Fruit fly (Drosophila melanogaster) whole organism, embryonic: ENCODE measurements around the gene CG31468.

Source experiments
- BtbVII ChIP-seq: fragments of 200-800 bp; sonication (Bioruptor generic); optimal IDR thresholded peaks from 3 replicates; lab custom pipeline; 2017; ENCODE audit warnings: missing biosample characterization, mild to moderate bottlenecking, missing genetic modification characterization
- CG10565 ChIP-seq: fragments of 200-800 bp; sonication (Bioruptor generic); optimal IDR thresholded peaks from 3 replicates; lab custom pipeline; 2016; ENCODE audit warnings: missing biosample characterization, mild to moderate bottlenecking, missing genetic modification characterization
- CG11247 ChIP-seq: fragments of 200-800 bp; sonication (Bioruptor generic); IDR thresholded peaks from 2 replicates; pipeline ENCODE4 v1.3.6; 2022; ENCODE audit warnings: missing biosample characterization, missing genetic modification characterization
- CG12236 ChIP-seq: fragments of 200-800 bp; sonication (Bioruptor generic); optimal IDR thresholded peaks from 2 replicates; lab custom pipeline; 2016; ENCODE audit warnings: missing biosample characterization, missing genetic modification characterization
- CG12942 ChIP-seq: fragments of 200-800 bp; sonication (Bioruptor generic); optimal IDR thresholded peaks from 3 replicates; lab custom pipeline; 2016; ENCODE audit warnings: missing biosample characterization, missing genetic modification characterization
- CG17361 ChIP-seq: fragments of 200-800 bp; sonication (Bioruptor generic); IDR thresholded peaks from 3 replicates; pipeline ENCODE4 v1.3.6; 2022; ENCODE audit warnings: missing biosample characterization, missing genetic modification characterization
- CG1832 ChIP-seq: fragments of 200-800 bp; sonication (Bioruptor generic); optimal IDR thresholded peaks from 2 replicates; lab custom pipeline; 2017; ENCODE audit warnings: missing biosample characterization, mild to moderate bottlenecking, missing genetic modification characterization, inconsistent platforms
- CG18599 ChIP-seq: fragments of 200-800 bp; sonication (Bioruptor generic); optimal IDR thresholded peaks from 3 replicates; lab custom pipeline; 2017; ENCODE audit warnings: missing biosample characterization, missing genetic modification characterization, mild to moderate bottlenecking, moderate library complexity, missing genetic modification reagents
- CG2120 ChIP-seq: fragments of 200-800 bp; sonication (Bioruptor generic); optimal IDR thresholded peaks from 3 replicates; lab custom pipeline; 2016; ENCODE audit warnings: missing biosample characterization, missing genetic modification characterization
- CG3407 ChIP-seq: fragments of 200-800 bp; sonication (Bioruptor generic); optimal IDR thresholded peaks from 2 replicates; lab custom pipeline; 2018; ENCODE audit warnings: missing biosample characterization, mild to moderate bottlenecking, missing genetic modification characterization
- CG6254 ChIP-seq: fragments of 200-800 bp; sonication (Bioruptor generic); optimal IDR thresholded peaks from 3 replicates; lab custom pipeline; 2017; ENCODE audit warnings: mild to moderate bottlenecking, missing biosample characterization, missing genetic modification reagents, missing genetic modification characterization
- CG7987 ChIP-seq: fragments of 200-800 bp; sonication (Bioruptor generic); optimal IDR thresholded peaks from 2 replicates; lab custom pipeline; 2018; ENCODE audit warnings: missing biosample characterization, mild to moderate bottlenecking, missing genetic modification characterization, moderate library complexity
- CG8290 ChIP-seq, 3 experiments: fragments of 200-800 bp; sonication (Bioruptor generic); optimal IDR thresholded peaks; 2 replicates each; lab custom pipeline; 2016 to 2019; ENCODE audit warnings: missing biosample characterization in 3 of 3, missing genetic modification characterization in 3 of 3, mild to moderate bottlenecking in 2 of 3, moderate library complexity in 1 of 3
- CG8765 ChIP-seq: fragments of 200-800 bp; sonication (Bioruptor generic); IDR thresholded peaks from 2 replicates; pipeline ENCODE4 v1.3.6; 2022; ENCODE audit warnings: missing biosample characterization, missing genetic modification characterization
- CG9437 ChIP-seq: fragments of 200-800 bp; sonication (Bioruptor generic); optimal IDR thresholded peaks from 2 replicates; lab custom pipeline; 2018; ENCODE audit warnings: missing biosample characterization, mild to moderate bottlenecking, missing genetic modification characterization
- CG9727 ChIP-seq: fragments of 200-800 bp; sonication (Bioruptor generic); optimal IDR thresholded peaks from 3 replicates; lab custom pipeline; 2017; ENCODE audit warnings: missing biosample characterization, mild to moderate bottlenecking, missing genetic modification characterization
- CkIIα-i1 ChIP-seq: fragments of 200-800 bp; sonication (Bioruptor generic); IDR thresholded peaks from 2 replicates; pipeline ENCODE4 v1.3.6; 2022; ENCODE audit warnings: missing biosample characterization, missing genetic modification characterization
- Dek ChIP-seq: fragments of 200-800 bp; sonication (Bioruptor generic); optimal IDR thresholded peaks from 3 replicates; lab custom pipeline; 2019; ENCODE audit warnings: missing biosample characterization, mild to moderate bottlenecking, missing genetic modification characterization, moderate library complexity
- Fer2 ChIP-seq: fragments of 200-800 bp; sonication (Bioruptor generic); optimal IDR thresholded peaks from 2 replicates; lab custom pipeline; 2018; ENCODE audit warnings: missing biosample characterization, mild to moderate bottlenecking, missing genetic modification characterization, moderate library complexity
- Fer3 ChIP-seq: fragments of 200-800 bp; sonication (Bioruptor generic); optimal IDR thresholded peaks from 2 replicates; lab custom pipeline; 2018; ENCODE audit warnings: missing biosample characterization, mild to moderate bottlenecking, missing genetic modification characterization, moderate library complexity
- HHEX ChIP-seq: fragments of 200-800 bp; sonication (Bioruptor generic); optimal IDR thresholded peaks from 3 replicates; lab custom pipeline; 2017; ENCODE audit warnings: missing biosample characterization, mild to moderate bottlenecking, missing genetic modification characterization, missing genetic modification reagents
- Hr3 ChIP-seq: fragments of 200-800 bp; sonication (Bioruptor generic); optimal IDR thresholded peaks from 3 replicates; lab custom pipeline; 2016; ENCODE audit warnings: missing biosample characterization, missing genetic modification characterization
- Lpt ChIP-seq: fragments of >200 bp; optimal IDR thresholded peaks from 2 replicates; lab custom pipeline; 2018; ENCODE audit warnings: missing biosample characterization, missing genetic modification characterization
- Myb ChIP-seq: fragments of 200-800 bp; sonication (Bioruptor generic); optimal IDR thresholded peaks from 2 replicates; lab custom pipeline; 2016; ENCODE audit warnings: missing biosample characterization, missing genetic modification characterization
- Neu2 ChIP-seq: fragments of 200-800 bp; sonication (Bioruptor generic); optimal IDR thresholded peaks from 3 replicates; lab custom pipeline; 2016; ENCODE audit warnings: missing biosample characterization, missing genetic modification characterization, borderline replicate concordance
- Rfx ChIP-seq: fragments of 200-800 bp; sonication (Bioruptor generic); IDR thresholded peaks from 2 replicates; pipeline ENCODE4 v1.3.6; 2022; ENCODE audit warnings: missing biosample characterization, missing genetic modification characterization
- Side ChIP-seq: fragments of 200-800 bp; sonication (Bioruptor generic); optimal IDR thresholded peaks from 2 replicates; lab custom pipeline; 2016; ENCODE audit warnings: missing biosample characterization, missing genetic modification characterization
- Spps ChIP-seq: fragments of 200-800 bp; sonication (Bioruptor generic); optimal IDR thresholded peaks from 2 replicates; lab custom pipeline; 2018; ENCODE audit warnings: missing biosample characterization, mild to moderate bottlenecking, missing genetic modification characterization
- Stat92E ChIP-seq, 3 experiments: fragments of >200 bp in 2 of 3; fragments of 200-800 bp in 1 of 3; sonication (Bioruptor generic) in 1 of 3; optimal IDR thresholded peaks; 2 replicates each; lab custom pipeline; 2017 to 2019; ENCODE audit warnings: missing biosample characterization in 3 of 3, missing genetic modification characterization in 3 of 3, mild to moderate bottlenecking in 1 of 3, moderate library complexity in 1 of 3
- Xrp1 ChIP-seq: fragments of 200-800 bp; sonication (Bioruptor generic); IDR thresholded peaks from 2 replicates; pipeline ENCODE4 v1.3.6; 2022; ENCODE audit warnings: missing biosample characterization, missing genetic modification characterization
- ash1 ChIP-seq: fragments of 200-800 bp; sonication (Bioruptor generic); optimal IDR thresholded peaks from 2 replicates; lab custom pipeline; 2018; ENCODE audit warnings: missing biosample characterization, mild to moderate bottlenecking, missing genetic modification characterization
- cas ChIP-seq: fragments of 200-800 bp; sonication (Bioruptor generic); IDR thresholded peaks from 2 replicates; pipeline ENCODE4 v1.3.6; 2022; ENCODE audit warnings: missing biosample characterization, missing genetic modification characterization
- dati ChIP-seq: fragments of 200-800 bp; sonication (Bioruptor generic); IDR thresholded peaks from 2 replicates; pipeline ENCODE4 v1.3.6; 2022; ENCODE audit warnings: missing biosample characterization, missing genetic modification characterization
- dmrt99B ChIP-seq: fragments of 200-800 bp; sonication (Bioruptor generic); optimal IDR thresholded peaks from 2 replicates; lab custom pipeline; 2018; ENCODE audit warnings: missing biosample characterization, mild to moderate bottlenecking, missing genetic modification characterization, moderate library complexity
- dysf ChIP-seq: fragments of 200-800 bp; sonication (Bioruptor generic); IDR thresholded peaks from 3 replicates; pipeline ENCODE4 v1.3.6; 2022; ENCODE audit warnings: missing biosample characterization, missing genetic modification characterization
- gem ChIP-seq: fragments of 200-800 bp; sonication (Bioruptor generic); optimal IDR thresholded peaks from 2 replicates; lab custom pipeline; 2019; ENCODE audit warnings: missing biosample characterization, mild to moderate bottlenecking, missing genetic modification characterization, moderate library complexity
- hb ChIP-seq: fragments of 200-800 bp; sonication (Bioruptor generic); IDR thresholded peaks from 3 replicates; pipeline ENCODE4 v1.3.6; 2022; ENCODE audit warnings: missing biosample characterization, missing genetic modification characterization; ENCODE audit not compliant: partially characterized antibody
- knrl ChIP-seq: fragments of 200-800 bp; sonication (Bioruptor generic); IDR thresholded peaks from 3 replicates; pipeline ENCODE4 v1.3.6; 2022; ENCODE audit warnings: missing biosample characterization, missing genetic modification characterization; ENCODE audit not compliant: partially characterized antibody
- lola ChIP-seq, 3 experiments: fragments of >200 bp in 2 of 3; fragments of 200-800 bp in 1 of 3; sonication (Bioruptor generic) in 1 of 3; optimal IDR thresholded peaks; 2 replicates each; lab custom pipeline; 2017 to 2019; ENCODE audit warnings: missing biosample characterization in 3 of 3, missing genetic modification characterization in 3 of 3, mild to moderate bottlenecking in 1 of 3, moderate library complexity in 1 of 3
- mam ChIP-seq: fragments of 200-800 bp; sonication (Bioruptor generic); optimal IDR thresholded peaks from 3 replicates; lab custom pipeline; 2016; ENCODE audit warnings: missing biosample characterization, missing genetic modification characterization
- mirr ChIP-seq: fragments of 200-800 bp; sonication (Bioruptor generic); optimal IDR thresholded peaks from 3 replicates; lab custom pipeline; 2018; ENCODE audit warnings: missing biosample characterization, mild to moderate bottlenecking, missing genetic modification characterization
- mld ChIP-seq: fragments of 200-800 bp; sonication (Bioruptor generic); IDR thresholded peaks from 3 replicates; pipeline ENCODE4 v1.3.6; 2022; ENCODE audit warnings: missing biosample characterization, missing genetic modification characterization; ENCODE audit not compliant: partially characterized antibody
- nmo ChIP-seq: fragments of 200-800 bp; sonication (Bioruptor generic); optimal IDR thresholded peaks from 2 replicates; lab custom pipeline; 2018; ENCODE audit warnings: missing biosample characterization, mild to moderate bottlenecking, missing genetic modification characterization, moderate library complexity
- otp ChIP-seq: fragments of 200-800 bp; sonication (Bioruptor generic); IDR thresholded peaks from 3 replicates; pipeline ENCODE4, ENCODE4 v1.3.6; 2022; ENCODE audit warnings: missing biosample characterization, missing genetic modification characterization
- sd ChIP-seq: fragments of 200-800 bp; sonication (Bioruptor generic); optimal IDR thresholded peaks from 3 replicates; lab custom pipeline; 2018; ENCODE audit warnings: missing biosample characterization, mild to moderate bottlenecking, missing genetic modification characterization, moderate library complexity
- stc ChIP-seq: fragments of 200-800 bp; sonication (Bioruptor generic); IDR thresholded peaks from 2 replicates; pipeline ENCODE4 v1.3.6; 2022; ENCODE audit warnings: missing biosample characterization, missing genetic modification characterization
- sug ChIP-seq: fragments of 200-800 bp; optimal IDR thresholded peaks from 2 replicates; lab custom pipeline; 2019; ENCODE audit warnings: missing biosample characterization, mild to moderate bottlenecking, missing genetic modification characterization, moderate library complexity

Gene CG31468

DNA sequence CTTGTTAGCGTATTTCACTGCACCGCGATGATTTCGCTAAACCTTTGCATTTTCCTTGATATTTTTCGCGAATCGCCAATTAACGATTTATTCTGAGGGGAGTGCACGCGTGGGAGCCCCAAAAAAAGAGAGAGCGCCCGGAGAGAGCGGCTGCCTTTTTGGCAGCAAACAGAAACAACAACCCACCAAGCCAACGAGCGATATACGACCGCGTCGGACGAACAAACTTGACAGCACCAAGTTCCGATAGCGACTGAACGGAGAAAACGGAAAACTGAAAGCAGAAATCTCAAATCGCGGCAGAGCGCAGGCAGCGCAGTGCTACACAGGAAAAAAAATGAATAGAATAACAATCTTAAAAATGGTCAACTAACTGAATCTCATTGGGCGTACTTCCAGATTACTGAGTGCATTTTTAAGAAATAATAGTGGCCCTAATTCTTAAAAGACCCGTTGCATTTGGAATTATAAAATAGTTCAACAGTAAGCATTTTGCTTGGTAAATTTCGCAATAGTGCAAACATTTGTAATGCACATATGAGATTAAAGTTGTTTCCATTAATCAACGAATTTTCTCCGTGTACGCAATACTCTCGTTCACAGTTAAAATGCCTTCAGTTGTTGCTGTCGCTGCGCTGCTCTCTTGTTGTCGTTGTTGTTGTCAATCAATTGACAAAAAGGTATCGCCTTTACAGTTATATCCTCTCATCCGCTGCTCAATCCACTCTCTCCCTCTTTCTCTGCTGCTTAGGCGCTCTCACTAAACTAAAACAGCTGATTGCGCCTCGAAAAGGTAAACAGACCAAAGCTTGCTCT, 30.5 kb downstream of the CG31468 start, which contains the start of gene CG31145 (continued):
- TF ChIP-seq hb (GFP tag; lab: Robert Waterston, UW) (peak; percentile 58; the same call in 1 of the 3 replicates), Stat92E (GFP tag; optimal IDR thresholded peaks at IDR 0.05; lab: Kevin White, UChicago) (peak in 1 of 3 experiments; percentile 94), otp (GFP tag; lab: Robert Waterston, UW) (peak; percentile 97), ash1 (GFP tag; lab: Kevin White, UChicago) (peak; percentile 82), sd (peak; percentile 98), CG8765 (GFP tag; lab: Robert Waterston, UW) (peak; percentile 93), CkIIα-i1 (GFP tag; lab: Robert Waterston, UW) (peak; percentile 92), mam (peak; percentile 100), HHEX (GFP tag; lab: Kevin White, UChicago) (peak; percentile 99), BtbVII (GFP tag; lab: Kevin White, UChicago) (peak; percentile 99), Dek (tag; lab: Kevin White, UChicago) (peak; percentile 99), dmrt99B (tag; lab: Kevin White, UChicago) (peak; percentile 100), Lpt (GFP tag; lab: Kevin White, UChicago) (no peak), nmo (peak; percentile 100), CG2120 (GFP tag; lab: Kevin White, UChicago) (peak; percentile 100), CG7987 (GFP tag; lab: Kevin White, UChicago) (peak; percentile 97), cas (GFP tag; lab: Robert Waterston, UW) (peak; percentile 96), CG11247 (GFP tag; lab: Robert Waterston, UW) (peak; percentile 98), Hr3 (GFP tag; lab: Kevin White, UChicago) (peak; percentile 100), Rfx (GFP tag; lab: Robert Waterston, UW) (peak; percentile 99), knrl (peak; percentile 37; the same call in 1 of the 3 replicates), CG9437 (GFP tag; lab: Kevin White, UChicago) (peak; percentile 97), Spps (peak; percentile 97), Myb (GFP tag; lab: Kevin White, UChicago) (peak; percentile 96), CG18599 (GFP tag; lab: Kevin White, UChicago) (peak; percentile 100), stc (peak; percentile 99), mirr (GFP tag; lab: Kevin White, UChicago) (peak; percentile 97), sug (tag; lab: Kevin White, UChicago) (peak; percentile 98), Fer2 (tag; lab: Kevin White, UChicago) (peak; percentile 99), CG3407 (GFP tag; lab: Kevin White, UChicago) (peak; percentile 99), Side (peak; percentile 100), Xrp1 (GFP tag; lab: Robert Waterston, UW) (peak; percentile 99), CG17361 (peak; percentile 100), CG9727 (GFP tag; lab: Kevin White, UChicago) (peak; percentile 99), CG12236 (GFP tag; lab: Kevin White, UChicago) (peak; percentile 99), dysf (GFP tag; lab: Robert Waterston, UW) (peak; percentile 100), Neu2 (GFP tag; lab: Kevin White, UChicago) (peak; percentile 97), CG10565 (GFP tag; lab: Kevin White, UChicago) (peak; percentile 99), Fer3 (tag; lab: Kevin White, UChicago) (peak; percentile 99), mld (peak; percentile 56; the same call in 1 of the 3 replicates), CG1832 (GFP tag; lab: Kevin White, UChicago) (no peak), gem (tag; lab: Kevin White, UChicago) (peak; percentile 100), lola (GFP tag; optimal IDR thresholded peaks at IDR 0.05; lab: Kevin White, UChicago) (peak in 1 of 3 experiments; percentile 98), dati (GFP tag; lab: Robert Waterston, UW) (peak; percentile 94), CG12942 (GFP tag; lab: Kevin White, UChicago) (peak; percentile 99), CG6254 (GFP tag; lab: Kevin White, UChicago) (peak; percentile 97), CG8290 (GFP tag; optimal IDR thresholded peaks at IDR 0.05; lab: Kevin White, UChicago) (peak; percentile 98), CG8290 (tag; optimal IDR thresholded peaks at IDR 0.05; lab: Kevin White, UChicago) (peak; percentile 91 to 98)
